Fruit fly (Drosophila melanogaster) whole organism, embryonic: ENCODE results near the gene CG8149.

ENCODE experiments used
- B-H2 ChIP-seq: fragments of 200-800 bp; sonication (Bioruptor generic); optimal IDR thresholded peaks from 2 replicates; lab custom pipeline; 2018; ENCODE audit warnings: missing biosample characterization, mild to moderate bottlenecking, missing genetic modification characterization
- Dad ChIP-seq: fragments of 200-800 bp; sonication (Bioruptor generic); optimal IDR thresholded peaks from 3 replicates; lab custom pipeline; 2016; ENCODE audit warnings: missing biosample characterization, missing genetic modification characterization
- H15 ChIP-seq: fragments of 200-800 bp; sonication (Bioruptor generic); IDR thresholded peaks from 3 replicates; pipeline ENCODE4 v1.3.6; 2022; ENCODE audit warnings: missing biosample characterization, missing genetic modification characterization
- Nf-YB ChIP-seq: fragments of 200-800 bp; sonication (Bioruptor generic); optimal IDR thresholded peaks from 3 replicates; lab custom pipeline; 2019; ENCODE audit warnings: missing biosample characterization, mild to moderate bottlenecking, missing genetic modification characterization, moderate library complexity
- cato ChIP-seq: fragments of 200-800 bp; sonication (Bioruptor generic); optimal IDR thresholded peaks from 2 replicates; lab custom pipeline; 2016; ENCODE audit warnings: missing biosample characterization, missing genetic modification characterization, borderline replicate concordance
- nmo ChIP-seq: fragments of 200-800 bp; sonication (Bioruptor generic); optimal IDR thresholded peaks from 2 replicates; lab custom pipeline; 2018; ENCODE audit warnings: missing biosample characterization, mild to moderate bottlenecking, missing genetic modification characterization, moderate library complexity
- oc ChIP-seq: fragments of 200-800 bp; sonication (Bioruptor generic); optimal IDR thresholded peaks from 2 replicates; lab custom pipeline; 2018; ENCODE audit warnings: missing biosample characterization, mild to moderate bottlenecking, missing genetic modification characterization, moderate library complexity

- TF ChIP-seq Nf-YB (GFP tag; lab: Kevin White, UChicago), result peak; percentile 14
- no peak for TF ChIP-seq nmo (GFP tag; lab: Kevin White, UChicago)
- no peak for TF ChIP-seq B-H2 (GFP tag; lab: Kevin White, UChicago)
- no peak for TF ChIP-seq Dad (GFP tag; lab: Kevin White, UChicago)
- TF ChIP-seq oc (tag; lab: Kevin White, UChicago), result no peak
- TF ChIP-seq H15 (GFP tag; lab: Robert Waterston, UW), result no peak
- TF ChIP-seq cato (GFP tag; lab: Kevin White, UChicago), result no peak
These were observed 25.5 kb downstream of the CG8149 start for dm6 chr3R:9529913-9530312.
